Worm (Caenorhabditis elegans) whole organism, midembryonic: ENCODE data around the gene cest-5.2.

Experiments
- cog-1 ChIP-seq: sonication (generic microtip); optimal IDR thresholded peaks from 2 replicates; lab custom pipeline; 2016; ENCODE audit warnings: missing genetic modification characterization, missing compliant biosample characterization
- flt-1 ChIP-seq: fragments of 200-800 bp; sonication (Bioruptor generic); IDR thresholded peaks from 2 replicates; pipeline ENCODE4 v1.3.6; 2022; ENCODE audit warnings: missing genetic modification characterization, missing compliant biosample characterization
- med-1 ChIP-seq: sonication (generic microtip); optimal IDR thresholded peaks from 2 replicates; lab custom pipeline; 2017; ENCODE audit warnings: missing genetic modification characterization, mild to moderate bottlenecking, missing compliant biosample characterization, antibody characterized with exemption, missing genetic modification reagents; ENCODE audit not compliant: insufficient read depth
- ref-1 ChIP-seq: fragments of 200-800 bp; sonication (Bioruptor generic); conservative IDR thresholded peaks from 2 replicates; pipeline ENCODE4 v1.3.6; 2022; ENCODE audit warnings: missing genetic modification reagents, missing genetic modification characterization, missing compliant biosample characterization
- tab-1 ChIP-seq: fragments of 200-800 bp; sonication (Bioruptor generic); IDR thresholded peaks from 2 replicates; pipeline ENCODE4 v1.3.6; 2022; ENCODE audit warnings: missing genetic modification characterization, missing compliant biosample characterization
- ztf-23 ChIP-seq: fragments of 200-800 bp; sonication (Bioruptor generic); IDR thresholded peaks from 2 replicates; pipeline ENCODE4 v1.3.6; 2022; ENCODE audit warnings: missing genetic modification reagents, missing genetic modification characterization, missing compliant biosample characterization

- no peak; the same call in 1 of the 2 replicates for TF ChIP-seq flt-1 (GFP tag; lab: Robert Waterston, UW)
- peak; percentile 9 for TF ChIP-seq cog-1 (tag; lab: Kevin White, UChicago)
- TF ChIP-seq ref-1 (GFP tag; lab: Robert Waterston, UW), result no peak
- TF ChIP-seq med-1 (GFP tag; lab: Kevin White, UChicago), result no peak
- TF ChIP-seq tab-1 (GFP tag; lab: Robert Waterston, UW), result no peak
- no peak for TF ChIP-seq ztf-23 (GFP tag; lab: Robert Waterston, UW)
Measured at ce11 chrIV:6631704-6632272, 4.1 kb upstream of the cest-5.2 start, which contains the start of the genes cest-5.1 and C01B10.9.
